Fruit fly (Drosophila melanogaster) whole organism: Measurements from ENCODE around the gene CG6749.

Experiments
- psq ChIP-seq: fragments of >200 bp; optimal IDR thresholded peaks from 2 replicates; lab custom pipeline; 2017
- usp ChIP-seq: fragments of >200 bp; optimal IDR thresholded peaks from 2 replicates; lab custom pipeline; 2017; ENCODE audit warnings: missing biosample characterization, missing genetic modification characterization, mixed read lengths

- TF ChIP-seq psq (lab: Kevin White, UChicago) (no peak), usp (no peak)
Observed at dm6 chr3L:9684871-9685270, 48.7 kb downstream of the CG6749 start, which contains the start of gene CG16719.
